Fruit fly (Drosophila melanogaster) whole organism, embryonic: ENCODE results near the gene Gr63a.

Experiments used
- Asciz ChIP-seq: fragments of 200-800 bp; sonication (Bioruptor generic); optimal IDR thresholded peaks from 2 replicates; lab custom pipeline; 2017; ENCODE audit warnings: missing biosample characterization, mild to moderate bottlenecking, missing genetic modification characterization, missing genetic modification reagents
- Atf3 ChIP-seq: fragments of 200-800 bp; sonication (Bioruptor generic); optimal IDR thresholded peaks from 3 replicates; lab custom pipeline; 2016; ENCODE audit warnings: missing biosample characterization, missing genetic modification characterization
- CG10543 ChIP-seq: fragments of 200-800 bp; sonication (Bioruptor generic); optimal IDR thresholded peaks from 3 replicates; lab custom pipeline; 2017; ENCODE audit warnings: missing biosample characterization, mild to moderate bottlenecking, missing genetic modification characterization, moderate library complexity
- CG12071 ChIP-seq: fragments of 200-800 bp; sonication (Bioruptor generic); optimal IDR thresholded peaks from 3 replicates; lab custom pipeline; 2018; ENCODE audit warnings: missing biosample characterization, mild to moderate bottlenecking, missing genetic modification characterization
- CG13287 ChIP-seq: fragments of 200-800 bp; sonication (Bioruptor generic); IDR thresholded peaks from 2 replicates; pipeline ENCODE4 v1.3.6; 2022; ENCODE audit warnings: missing biosample characterization, missing genetic modification characterization; ENCODE audit not compliant: partially characterized antibody
- CG17802 ChIP-seq: fragments of 200-800 bp; sonication (Bioruptor generic); optimal IDR thresholded peaks from 2 replicates; lab custom pipeline; 2018; ENCODE audit warnings: missing biosample characterization, mild to moderate bottlenecking, missing genetic modification characterization, moderate library complexity
- CG1832 ChIP-seq: fragments of 200-800 bp; sonication (Bioruptor generic); optimal IDR thresholded peaks from 2 replicates; lab custom pipeline; 2017; ENCODE audit warnings: missing biosample characterization, mild to moderate bottlenecking, missing genetic modification characterization, inconsistent platforms
- CG3065 ChIP-seq: fragments of 200-800 bp; sonication (Bioruptor generic); optimal IDR thresholded peaks from 2 replicates; lab custom pipeline; 2016; ENCODE audit warnings: missing biosample characterization, missing genetic modification characterization
- CG34224 ChIP-seq: fragments of 200-800 bp; sonication (Bioruptor generic); IDR thresholded peaks from 3 replicates; pipeline ENCODE4 v1.3.6; 2022; ENCODE audit warnings: missing biosample characterization, missing genetic modification characterization; ENCODE audit not compliant: partially characterized antibody
- CG4282 ChIP-seq: fragments of 200-800 bp; sonication (Bioruptor generic); optimal IDR thresholded peaks from 2 replicates; lab custom pipeline; 2016; ENCODE audit warnings: missing biosample characterization, missing genetic modification characterization
- CG6813 ChIP-seq: fragments of 200-800 bp; sonication (Bioruptor generic); optimal IDR thresholded peaks from 2 replicates; lab custom pipeline; 2017; ENCODE audit warnings: missing biosample characterization, missing genetic modification characterization, mild to moderate bottlenecking, moderate library complexity, missing genetic modification reagents
- CG6854 ChIP-seq: fragments of 200-800 bp; sonication (Bioruptor generic); optimal IDR thresholded peaks from 3 replicates; lab custom pipeline; 2017; ENCODE audit warnings: missing biosample characterization, mild to moderate bottlenecking, missing genetic modification characterization
- CoRest ChIP-seq: fragments of 200-800 bp; sonication (Bioruptor generic); optimal IDR thresholded peaks from 3 replicates; lab custom pipeline; 2018; ENCODE audit warnings: missing biosample characterization, mild to moderate bottlenecking, missing genetic modification characterization, moderate library complexity
- D19A ChIP-seq: fragments of 200-800 bp; optimal IDR thresholded peaks from 3 replicates; lab custom pipeline; 2019; ENCODE audit warnings: missing biosample characterization, mild to moderate bottlenecking, missing genetic modification characterization, moderate library complexity
- Deaf1 ChIP-seq: fragments of 200-800 bp; optimal IDR thresholded peaks from 3 replicates; lab custom pipeline; 2019; ENCODE audit warnings: missing biosample characterization, mild to moderate bottlenecking, missing genetic modification characterization, moderate library complexity
- Gsc ChIP-seq: fragments of 200-800 bp; sonication (Bioruptor generic); IDR thresholded peaks from 2 replicates; pipeline ENCODE4 v1.3.6; 2022; ENCODE audit warnings: missing biosample characterization, missing genetic modification characterization
- Lim3 ChIP-seq: fragments of 200-800 bp; sonication (Bioruptor generic); IDR thresholded peaks from 2 replicates; pipeline ENCODE4 v1.3.6; 2022; ENCODE audit warnings: missing biosample characterization, missing genetic modification characterization
- MESR4 ChIP-seq: fragments of 200-800 bp; sonication (Bioruptor generic); optimal IDR thresholded peaks from 2 replicates; lab custom pipeline; 2018; ENCODE audit warnings: missing biosample characterization, mild to moderate bottlenecking, missing genetic modification characterization, moderate library complexity
- Meics ChIP-seq: fragments of 200-800 bp; sonication (Bioruptor generic); optimal IDR thresholded peaks from 2 replicates; lab custom pipeline; 2017; ENCODE audit warnings: missing biosample characterization, mild to moderate bottlenecking, missing genetic modification characterization
- Mes4 ChIP-seq: fragments of 200-800 bp; sonication (Bioruptor generic); optimal IDR thresholded peaks from 2 replicates; lab custom pipeline; 2016; ENCODE audit warnings: missing biosample characterization, missing genetic modification characterization
- Mrtf ChIP-seq: fragments of 200-800 bp; sonication (Bioruptor generic); IDR thresholded peaks from 3 replicates; pipeline ENCODE4 v1.3.6; 2022; ENCODE audit warnings: missing biosample characterization, missing genetic modification characterization
- Nf-YC ChIP-seq: fragments of 200-800 bp; optimal IDR thresholded peaks from 3 replicates; lab custom pipeline; 2019; ENCODE audit warnings: missing biosample characterization, mild to moderate bottlenecking, missing genetic modification characterization, moderate library complexity
- Oaz ChIP-seq: fragments of 200-800 bp; sonication (Bioruptor generic); IDR thresholded peaks from 2 replicates; pipeline ENCODE4 v1.3.6; 2022; ENCODE audit warnings: missing biosample characterization, missing genetic modification characterization
- Scr ChIP-seq: fragments of 200-800 bp; sonication (Bioruptor generic); IDR thresholded peaks from 2 replicates; pipeline ENCODE4 v1.3.6; 2022; ENCODE audit warnings: missing biosample characterization, missing genetic modification characterization; ENCODE audit not compliant: partially characterized antibody
- Side ChIP-seq: fragments of 200-800 bp; sonication (Bioruptor generic); optimal IDR thresholded peaks from 2 replicates; lab custom pipeline; 2016; ENCODE audit warnings: missing biosample characterization, missing genetic modification characterization
- Sox102F ChIP-seq: fragments of 200-800 bp; sonication (Bioruptor generic); optimal IDR thresholded peaks from 2 replicates; lab custom pipeline; 2018; ENCODE audit warnings: missing biosample characterization, mild to moderate bottlenecking, missing genetic modification characterization, moderate library complexity
- Usf ChIP-seq: fragments of 200-800 bp; sonication (Bioruptor generic); optimal IDR thresholded peaks from 2 replicates; lab custom pipeline; 2017; ENCODE audit warnings: missing genotype, missing biosample characterization, missing genetic modification characterization
- Vsx1 ChIP-seq: fragments of 200-800 bp; sonication (Bioruptor generic); optimal IDR thresholded peaks from 2 replicates; lab custom pipeline; 2017; ENCODE audit warnings: missing biosample characterization, mild to moderate bottlenecking, missing genetic modification characterization, missing genetic modification reagents
- abd-A ChIP-seq: fragments of 200-800 bp; sonication (Bioruptor generic); optimal IDR thresholded peaks from 3 replicates; lab custom pipeline; 2019; ENCODE audit warnings: missing biosample characterization, mild to moderate bottlenecking, missing genetic modification characterization, moderate library complexity
- ac ChIP-seq: fragments of 200-800 bp; sonication (Bioruptor generic); optimal IDR thresholded peaks from 3 replicates; lab custom pipeline; 2017; ENCODE audit warnings: missing biosample characterization, mild to moderate bottlenecking, missing genetic modification characterization
- chm ChIP-seq: fragments of 200-800 bp; sonication (Bioruptor generic); IDR thresholded peaks from 2 replicates; pipeline ENCODE4 v1.3.6; 2022; ENCODE audit warnings: missing biosample characterization, missing genetic modification characterization
- crol ChIP-seq: fragments of 200-800 bp; sonication (Bioruptor generic); IDR thresholded peaks from 2 replicates; pipeline ENCODE4 v1.3.6; 2022; ENCODE audit warnings: missing biosample characterization, missing genetic modification characterization
- emc ChIP-seq: fragments of 200-800 bp; sonication (Bioruptor generic); optimal IDR thresholded peaks from 2 replicates; lab custom pipeline; 2016; ENCODE audit warnings: missing biosample characterization, missing genetic modification characterization
- grn ChIP-seq: fragments of 200-800 bp; sonication (Bioruptor generic); optimal IDR thresholded peaks from 3 replicates; lab custom pipeline; 2017; ENCODE audit warnings: missing biosample characterization, missing genetic modification characterization
- ham ChIP-seq: fragments of 200-800 bp; sonication (Bioruptor generic); IDR thresholded peaks from 2 replicates; pipeline ENCODE4 v1.3.6; 2022; ENCODE audit warnings: missing biosample characterization, missing genetic modification characterization
- hkb ChIP-seq, 2 experiments: fragments of 200-800 bp in 1 of 2; fragments of >200 bp in 1 of 2; sonication (Bioruptor generic) in 1 of 2; IDR thresholded peaks in 1 of 2; optimal IDR thresholded peaks in 1 of 2; 2 replicates each; pipeline versions ENCODE4 v1.3.6 to Lab custom; 2017 to 2022; ENCODE audit warnings: missing biosample characterization in 1 of 2, missing genetic modification characterization in 1 of 2
- kni ChIP-seq: fragments of 200-800 bp; sonication (Bioruptor generic); optimal IDR thresholded peaks from 3 replicates; lab custom pipeline; 2017; ENCODE audit warnings: mild to moderate bottlenecking, missing biosample characterization, missing genetic modification reagents, missing genetic modification characterization
- luna ChIP-seq: fragments of 200-800 bp; sonication (Bioruptor generic); optimal IDR thresholded peaks from 2 replicates; lab custom pipeline; 2016; ENCODE audit warnings: missing biosample characterization, missing genetic modification characterization
- nom ChIP-seq: fragments of 200-800 bp; sonication (Bioruptor generic); optimal IDR thresholded peaks from 2 replicates; lab custom pipeline; 2017; ENCODE audit warnings: missing biosample characterization, missing genetic modification characterization, mild to moderate bottlenecking, moderate library complexity, missing genetic modification reagents
- odd ChIP-seq: fragments of 200-800 bp; sonication (Bioruptor generic); optimal IDR thresholded peaks from 2 replicates; lab custom pipeline; 2017; ENCODE audit warnings: missing biosample characterization, mild to moderate bottlenecking, missing genetic modification characterization
- phol ChIP-seq: fragments of 200-800 bp; sonication (Bioruptor generic); optimal IDR thresholded peaks from 3 replicates; lab custom pipeline; 2018; ENCODE audit warnings: missing biosample characterization, mild to moderate bottlenecking, missing genetic modification characterization, moderate library complexity
- slbo ChIP-seq: fragments of 200-800 bp; sonication (Bioruptor generic); IDR thresholded peaks from 2 replicates; pipeline ENCODE4 v1.3.6; 2022; ENCODE audit warnings: missing biosample characterization, missing genetic modification characterization
- slou ChIP-seq: fragments of 200-800 bp; sonication (Bioruptor generic); optimal IDR thresholded peaks from 3 replicates; lab custom pipeline; 2016; ENCODE audit warnings: missing biosample characterization, missing genetic modification characterization
- so ChIP-seq: fragments of 200-800 bp; sonication (Bioruptor generic); IDR thresholded peaks from 3 replicates; pipeline ENCODE4 v1.3.6; 2022; ENCODE audit warnings: missing biosample characterization, missing genetic modification characterization
- sqz ChIP-seq: fragments of 200-800 bp; sonication (Bioruptor generic); optimal IDR thresholded peaks from 3 replicates; lab custom pipeline; 2018; ENCODE audit warnings: missing biosample characterization, mild to moderate bottlenecking, missing genetic modification characterization
- stc ChIP-seq: fragments of 200-800 bp; sonication (Bioruptor generic); IDR thresholded peaks from 2 replicates; pipeline ENCODE4 v1.3.6; 2022; ENCODE audit warnings: missing biosample characterization, missing genetic modification characterization
- unc-4 ChIP-seq: fragments of 200-800 bp; sonication (Bioruptor generic); IDR thresholded peaks from 2 replicates; pipeline ENCODE4 v1.3.6; 2022; ENCODE audit warnings: missing biosample characterization, missing genetic modification characterization; ENCODE audit not compliant: partially characterized antibody
- yki ChIP-seq: fragments of >200 bp; optimal IDR thresholded peaks from 3 replicates; lab custom pipeline; 2018
- z ChIP-seq: fragments of 200-800 bp; sonication (Bioruptor generic); IDR thresholded peaks from 3 replicates; pipeline ENCODE4 v1.3.6; 2022; ENCODE audit warnings: missing biosample characterization, missing genetic modification characterization

Gene Gr63a

DNA sequence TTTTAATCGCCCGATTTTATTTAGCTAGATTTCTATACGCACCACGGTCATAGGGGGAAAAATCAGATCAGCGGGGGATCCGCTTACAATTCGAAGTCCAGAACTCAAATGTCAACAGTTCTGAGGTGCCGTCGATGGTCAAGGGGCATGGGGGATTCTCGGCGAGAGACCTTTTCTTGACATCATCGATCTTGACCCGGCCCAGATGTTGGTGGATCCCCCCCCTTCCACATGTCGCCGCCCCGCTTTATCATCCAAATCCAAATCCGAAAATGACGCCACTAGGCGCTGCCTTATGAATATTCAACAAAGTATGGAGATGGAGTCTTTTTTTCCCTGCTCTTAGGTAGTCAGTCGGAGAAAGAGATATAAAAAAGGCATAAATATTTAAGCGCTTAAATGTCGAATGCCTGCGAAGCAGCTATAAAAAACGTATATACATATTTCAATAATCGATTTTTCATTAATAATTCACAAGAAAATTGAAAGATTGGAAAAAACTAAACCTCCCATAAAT, 48.5 kb downstream of the Gr63a start (continued):
- TF ChIP-seq MESR4 (GFP tag; lab: Kevin White, UChicago) = no peak
- TF ChIP-seq stc (GFP tag; lab: Robert Waterston, UW) = no peak
- TF ChIP-seq kni (GFP tag; lab: Kevin White, UChicago) = peak; percentile 62
- TF ChIP-seq z (GFP tag; lab: Robert Waterston, UW) = 0 out of 3 replicates have a peak, but pooled peaks have one; percentile 52
- TF ChIP-seq Sox102F = no peak
- no peak for TF ChIP-seq Gsc (GFP tag; lab: Robert Waterston, UW)
- TF ChIP-seq Vsx1 (GFP tag; lab: Kevin White, UChicago) = no peak
- no peak for TF ChIP-seq Mes4
- peak; percentile 43; the same call in 1 of the 2 replicates for TF ChIP-seq crol (GFP tag; lab: Robert Waterston, UW)
- TF ChIP-seq abd-A = peak; percentile 66
- no peak for TF ChIP-seq phol
- TF ChIP-seq Meics = no peak
- TF ChIP-seq ac = no peak
- peak; percentile 43 for TF ChIP-seq sqz (GFP tag; lab: Kevin White, UChicago)
- TF ChIP-seq odd (GFP tag; lab: Kevin White, UChicago) = no peak
- TF ChIP-seq slou (GFP tag; lab: Kevin White, UChicago) = no peak

DNA sequence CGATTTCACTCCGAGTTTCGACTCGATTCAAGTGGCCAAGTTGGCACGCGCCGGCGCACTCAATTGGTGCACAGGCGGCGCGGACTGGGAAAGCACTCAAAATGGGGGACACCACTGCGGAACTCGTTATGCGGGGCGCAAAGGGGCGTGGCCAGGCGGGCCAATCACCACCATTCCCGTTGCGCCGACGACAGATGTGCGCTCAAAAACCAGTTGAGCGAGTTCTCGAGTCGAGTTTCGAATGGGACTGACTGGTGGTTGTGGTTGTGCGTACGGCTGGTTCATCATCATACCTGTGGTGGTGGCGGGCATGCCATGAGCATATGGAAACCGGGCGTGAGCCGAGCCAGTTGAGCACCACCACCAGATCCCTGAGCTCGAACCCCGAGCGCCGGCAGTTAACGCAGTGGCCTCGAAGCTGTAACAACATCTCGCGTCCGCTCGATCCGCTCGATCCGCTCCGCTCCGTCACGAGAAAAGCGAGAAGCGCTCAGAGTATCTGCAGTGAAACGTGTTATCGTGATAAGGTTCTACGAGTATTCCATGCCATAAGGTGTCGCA, 50.5 kb downstream of the Gr63a start, which contains the start of gene Awh:
Gene Awh (plus strand): TSS at position 392 of the 561 bp plus-strand sequence.
- TF ChIP-seq CG13287 (GFP tag; lab: Robert Waterston, UW) (peak; percentile 60), CoRest (tag; lab: Kevin White, UChicago) (no peak), ham (GFP tag; lab: Robert Waterston, UW) (no peak), Asciz (GFP tag; lab: Kevin White, UChicago) (no peak), Lim3 (GFP tag; lab: Robert Waterston, UW) (no peak), CG3065 (GFP tag; lab: Kevin White, UChicago) (peak; percentile 26), slbo (GFP tag; lab: Robert Waterston, UW) (no peak), hkb (optimal IDR thresholded peaks at IDR 0.05; lab: Kevin White, UChicago) (no peak), hkb (GFP tag; IDR thresholded peaks at IDR 0.05; lab: Robert Waterston, UW) (peak; percentile 54), CG12071 (GFP tag; lab: Kevin White, UChicago) (no peak), Scr (GFP tag; lab: Robert Waterston, UW) (peak; percentile 51), so (GFP tag; lab: Robert Waterston, UW) (0 out of 3 replicates have a peak, but pooled peaks have one; percentile 24), CG17802 (tag; lab: Kevin White, UChicago) (no peak), unc-4 (GFP tag; lab: Robert Waterston, UW) (peak; percentile 40), CG6854 (GFP tag; lab: Kevin White, UChicago) (no peak), emc (GFP tag; lab: Kevin White, UChicago) (no peak), Nf-YC (tag; lab: Kevin White, UChicago) (peak; percentile 98), CG1832 (GFP tag; lab: Kevin White, UChicago) (no peak), chm (GFP tag; lab: Robert Waterston, UW) (peak; percentile 80), Atf3 (GFP tag; lab: Kevin White, UChicago) (no peak), CG34224 (peak; percentile 53; the same call in 1 of the 3 replicates), Usf (GFP tag; lab: Kevin White, UChicago) (no peak), CG4282 (no peak), D19A (tag; lab: Kevin White, UChicago) (no peak), CG6813 (GFP tag; lab: Kevin White, UChicago) (no peak), Oaz (GFP tag; lab: Robert Waterston, UW) (no peak), Deaf1 (tag; lab: Kevin White, UChicago) (peak; percentile 26), Mrtf (GFP tag; lab: Robert Waterston, UW) (no peak), CG10543 (peak; percentile 3), grn (GFP tag; lab: Kevin White, UChicago) (peak; percentile 54), yki (lab: Kevin White, UChicago) (no peak), nom (GFP tag; lab: Kevin White, UChicago) (peak; percentile 23), luna (no peak), Side (GFP tag; lab: Kevin White, UChicago) (peak; percentile 7)
